Worm (Caenorhabditis elegans) whole organism, late embryonic: ENCODE measurements around the gene Y111B2A.1.

ENCODE experiments used
- F13H6.1 ChIP-seq: sonication (generic microtip); optimal IDR thresholded peaks from 2 replicates; lab custom pipeline; 2016; ENCODE audit warnings: missing genetic modification characterization, missing compliant biosample characterization
- ama-1 ChIP-seq: fragments of 150-350 bp; optimal IDR thresholded peaks from 2 replicates; lab custom pipeline; 2014
- ceh-31 ChIP-seq: sonication (generic microtip); optimal IDR thresholded peaks from 2 replicates; lab custom pipeline; 2016; ENCODE audit warnings: missing genetic modification characterization, missing compliant biosample characterization
- eyg-1 ChIP-seq: sonication (generic microtip); optimal IDR thresholded peaks from 2 replicates; lab custom pipeline; 2016; ENCODE audit warnings: missing genotype, missing genetic modification characterization, missing compliant biosample characterization
- lin-11 ChIP-seq: fragments of 200-800 bp; sonication (Bioruptor generic); optimal IDR thresholded peaks from 2 replicates; lab custom pipeline; 2018; ENCODE audit warnings: mild to moderate bottlenecking, missing genetic modification characterization, missing compliant biosample characterization
- npax-4 ChIP-seq: sonication (generic microtip); optimal IDR thresholded peaks from 2 replicates; lab custom pipeline; 2016; ENCODE audit warnings: missing genetic modification characterization, missing compliant biosample characterization
- pag-3 ChIP-seq: sonication (generic microtip); optimal IDR thresholded peaks from 2 replicates; lab custom pipeline; 2016; ENCODE audit warnings: missing compliant biosample characterization, missing genetic modification characterization, borderline replicate concordance
- pqm-1 ChIP-seq: sonication (generic microtip); optimal IDR thresholded peaks from 2 replicates; lab custom pipeline; 2016; ENCODE audit warnings: missing genetic modification characterization, missing compliant biosample characterization

DNA sequence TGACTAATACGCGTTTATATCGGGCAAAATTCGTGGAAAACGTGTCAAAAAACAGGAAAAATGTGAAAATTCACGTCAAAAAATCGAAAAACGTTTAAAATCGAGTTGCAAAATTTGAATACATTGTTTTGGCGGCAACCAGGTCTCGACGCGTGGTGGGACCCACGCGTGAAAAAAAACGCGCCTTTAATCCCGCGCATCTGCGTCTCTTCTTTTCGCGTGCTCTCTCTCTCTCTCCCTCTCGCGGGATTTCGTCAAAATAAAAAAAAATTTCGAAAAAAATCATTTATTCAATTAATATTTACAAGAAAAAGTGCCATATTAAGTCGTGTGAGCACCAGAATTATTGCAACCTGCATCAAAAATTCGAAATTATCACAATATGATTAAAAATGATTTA, 42.1 kb downstream of the Y111B2A.1 start, which contains the start of gene ani-1:
- TF ChIP-seq eyg-1 (tag; lab: Kevin White, UChicago) (no peak), lin-11 (tag; lab: Kevin White, UChicago) (no peak), ama-1 (lab: Kevin White, UChicago) (no peak), ceh-31 (tag; lab: Kevin White, UChicago) (peak; percentile 42), pqm-1 (tag; lab: Kevin White, UChicago) (no peak), npax-4 (tag; lab: Kevin White, UChicago) (no peak), pag-3 (tag; lab: Kevin White, UChicago) (no peak), F13H6.1 (tag; lab: Kevin White, UChicago) (no peak)
